Fruit fly (Drosophila melanogaster) whole organism, embryonic: ENCODE results near the gene CG43402.

Experiments
- Atf6 ChIP-seq: fragments of 200-800 bp; sonication (Bioruptor generic); IDR thresholded peaks from 2 replicates; pipeline ENCODE4 v1.3.6; 2022; ENCODE audit warnings: missing biosample characterization, missing genetic modification characterization
- CG10267 ChIP-seq: fragments of 200-800 bp; sonication (Bioruptor generic); optimal IDR thresholded peaks from 2 replicates; lab custom pipeline; 2018; ENCODE audit warnings: missing biosample characterization, mild to moderate bottlenecking, missing genetic modification characterization, moderate library complexity
- CG10654 ChIP-seq: fragments of 200-800 bp; sonication (Bioruptor generic); optimal IDR thresholded peaks from 2 replicates; lab custom pipeline; 2016; ENCODE audit warnings: missing biosample characterization, missing genetic modification characterization
- CG11085 ChIP-seq: fragments of 200-800 bp; sonication (Bioruptor generic); IDR thresholded peaks from 2 replicates; pipeline ENCODE4 v1.3.6; 2022; ENCODE audit warnings: missing biosample characterization, missing genetic modification characterization
- CG11695 ChIP-seq: fragments of 200-800 bp; sonication (Bioruptor generic); IDR thresholded peaks from 3 replicates; pipeline ENCODE4 v1.3.6; 2022; ENCODE audit warnings: missing biosample characterization, missing genetic modification characterization
- CG12219 ChIP-seq: fragments of 200-800 bp; sonication (Bioruptor generic); optimal IDR thresholded peaks from 3 replicates; lab custom pipeline; 2018; ENCODE audit warnings: missing biosample characterization, mild to moderate bottlenecking, missing genetic modification characterization
- CG12769 ChIP-seq: fragments of 200-800 bp; sonication (Bioruptor generic); optimal IDR thresholded peaks from 2 replicates; lab custom pipeline; 2019; ENCODE audit warnings: missing biosample characterization, mild to moderate bottlenecking, missing genetic modification characterization, moderate library complexity
- CG15696 ChIP-seq: fragments of 200-800 bp; sonication (Bioruptor generic); optimal IDR thresholded peaks from 2 replicates; lab custom pipeline; 2019; ENCODE audit warnings: missing biosample characterization, mild to moderate bottlenecking, missing genetic modification characterization, moderate library complexity
- CG16779 ChIP-seq: fragments of 200-800 bp; sonication (Bioruptor generic); IDR thresholded peaks from 2 replicates; pipeline ENCODE4 v1.3.6; 2022; ENCODE audit warnings: missing biosample characterization, missing genetic modification characterization
- CG16863 ChIP-seq: fragments of 200-800 bp; sonication (Bioruptor generic); optimal IDR thresholded peaks from 3 replicates; lab custom pipeline; 2016; ENCODE audit warnings: missing biosample characterization, missing genetic modification characterization
- CG17186 ChIP-seq: fragments of 200-800 bp; sonication (Bioruptor generic); optimal IDR thresholded peaks from 3 replicates; lab custom pipeline; 2017; ENCODE audit warnings: missing biosample characterization, missing genetic modification reagents, missing genetic modification characterization
- CG17912 ChIP-seq: fragments of 200-800 bp; sonication (Bioruptor generic); optimal IDR thresholded peaks from 2 replicates; lab custom pipeline; 2018; ENCODE audit warnings: missing biosample characterization, mild to moderate bottlenecking, missing genetic modification characterization
- CG18262 ChIP-seq: fragments of 200-800 bp; optimal IDR thresholded peaks from 3 replicates; lab custom pipeline; 2019; ENCODE audit warnings: missing biosample characterization, mild to moderate bottlenecking, missing genetic modification characterization, moderate library complexity
- CG2129 ChIP-seq: fragments of 200-800 bp; sonication (Bioruptor generic); IDR thresholded peaks from 2 replicates; pipeline ENCODE4 v1.3.6; 2022; ENCODE audit warnings: missing biosample characterization, missing genetic modification characterization; ENCODE audit not compliant: partially characterized antibody
- CG2678 ChIP-seq: fragments of 200-800 bp; sonication (Bioruptor generic); optimal IDR thresholded peaks from 3 replicates; lab custom pipeline; 2019; ENCODE audit warnings: missing biosample characterization, mild to moderate bottlenecking, missing genetic modification characterization, moderate library complexity
- CG2712 ChIP-seq: fragments of 200-800 bp; optimal IDR thresholded peaks from 3 replicates; lab custom pipeline; 2019; ENCODE audit warnings: missing biosample characterization, mild to moderate bottlenecking, missing genetic modification characterization, moderate library complexity
- CG2875 ChIP-seq: fragments of 200-800 bp; sonication (Bioruptor generic); optimal IDR thresholded peaks from 2 replicates; lab custom pipeline; 2017; ENCODE audit warnings: missing biosample characterization, mild to moderate bottlenecking, missing genetic modification characterization, missing genetic modification reagents
- CG2889 ChIP-seq: fragments of 200-800 bp; sonication (Bioruptor generic); IDR thresholded peaks from 3 replicates; pipeline ENCODE4 v1.3.6; 2022; ENCODE audit warnings: missing biosample characterization, missing genetic modification characterization
- CG32532 ChIP-seq: fragments of 200-800 bp; sonication (Bioruptor generic); IDR thresholded peaks from 2 replicates; pipeline ENCODE4 v1.3.6; 2022; ENCODE audit warnings: missing biosample characterization, missing genetic modification characterization
- CG3726 ChIP-seq: fragments of 200-800 bp; sonication (Bioruptor generic); IDR thresholded peaks from 3 replicates; pipeline ENCODE4, ENCODE4 v1.3.6; 2022; ENCODE audit warnings: missing biosample characterization, missing genetic modification characterization
- CG3838 ChIP-seq: fragments of 200-800 bp; sonication (Bioruptor generic); optimal IDR thresholded peaks from 3 replicates; lab custom pipeline; 2016; ENCODE audit warnings: missing biosample characterization, missing genetic modification characterization
- CG4424 ChIP-seq: fragments of 200-800 bp; sonication (Bioruptor generic); optimal IDR thresholded peaks from 3 replicates; lab custom pipeline; 2016; ENCODE audit warnings: missing biosample characterization, missing genetic modification characterization
- CG5180 ChIP-seq: fragments of 200-800 bp; sonication (Bioruptor generic); optimal IDR thresholded peaks from 3 replicates; lab custom pipeline; 2017; ENCODE audit warnings: missing biosample characterization, missing genetic modification characterization, mild to moderate bottlenecking, moderate library complexity, missing genetic modification reagents
- CG6654 ChIP-seq: fragments of 200-800 bp; sonication (Bioruptor generic); optimal IDR thresholded peaks from 2 replicates; lab custom pipeline; 2017; ENCODE audit warnings: missing biosample characterization, mild to moderate bottlenecking, missing genetic modification characterization
- CG8478 ChIP-seq: fragments of >200 bp; optimal IDR thresholded peaks from 2 replicates; lab custom pipeline; 2018
- CG8924 ChIP-seq: fragments of 200-800 bp; optimal IDR thresholded peaks from 3 replicates; lab custom pipeline; 2019; ENCODE audit warnings: missing biosample characterization, mild to moderate bottlenecking, missing genetic modification characterization, moderate library complexity
- CG9215 ChIP-seq: fragments of 200-800 bp; sonication (Bioruptor generic); IDR thresholded peaks from 2 replicates; pipeline ENCODE4 v1.3.6; 2022; ENCODE audit warnings: missing biosample characterization, missing genetic modification characterization
- CG9727 ChIP-seq: fragments of 200-800 bp; sonication (Bioruptor generic); optimal IDR thresholded peaks from 3 replicates; lab custom pipeline; 2017; ENCODE audit warnings: missing biosample characterization, mild to moderate bottlenecking, missing genetic modification characterization
- CHES-1-like ChIP-seq: fragments of 200-800 bp; sonication (Bioruptor generic); optimal IDR thresholded peaks from 2 replicates; lab custom pipeline; 2016; ENCODE audit warnings: missing biosample characterization, missing genetic modification characterization
- E2f1 ChIP-seq: fragments of 200-800 bp; sonication (Bioruptor generic); IDR thresholded peaks from 2 replicates; pipeline ENCODE4 v1.3.6; 2022; ENCODE audit warnings: missing biosample characterization, missing genetic modification characterization
- Fer1 ChIP-seq: fragments of 200-800 bp; sonication (Bioruptor generic); optimal IDR thresholded peaks from 2 replicates; lab custom pipeline; 2017; ENCODE audit warnings: missing biosample characterization, mild to moderate bottlenecking, missing genetic modification characterization
- MESR4 ChIP-seq: fragments of 200-800 bp; sonication (Bioruptor generic); optimal IDR thresholded peaks from 2 replicates; lab custom pipeline; 2018; ENCODE audit warnings: missing biosample characterization, mild to moderate bottlenecking, missing genetic modification characterization, moderate library complexity
- Mad ChIP-seq: fragments of 200-800 bp; sonication (Bioruptor generic); optimal IDR thresholded peaks from 2 replicates; lab custom pipeline; 2016; ENCODE audit warnings: missing biosample characterization, missing genetic modification characterization
- PHDP ChIP-seq: fragments of 200-800 bp; sonication (Bioruptor generic); optimal IDR thresholded peaks from 3 replicates; lab custom pipeline; 2018; ENCODE audit warnings: missing biosample characterization, mild to moderate bottlenecking, missing genetic modification characterization, moderate library complexity
- Pdp1 ChIP-seq, 2 experiments: fragments of 200-800 bp; sonication (Bioruptor generic); optimal IDR thresholded peaks; 3 replicates each; lab custom pipeline; 2016; ENCODE audit warnings: missing biosample characterization in 2 of 2, missing genetic modification characterization in 2 of 2, mild to moderate bottlenecking in 1 of 2, moderate library complexity in 1 of 2
- ac ChIP-seq: fragments of 200-800 bp; sonication (Bioruptor generic); optimal IDR thresholded peaks from 3 replicates; lab custom pipeline; 2017; ENCODE audit warnings: missing biosample characterization, mild to moderate bottlenecking, missing genetic modification characterization
- chm ChIP-seq: fragments of 200-800 bp; sonication (Bioruptor generic); IDR thresholded peaks from 2 replicates; pipeline ENCODE4 v1.3.6; 2022; ENCODE audit warnings: missing biosample characterization, missing genetic modification characterization
- croc ChIP-seq: fragments of 200-800 bp; sonication (Bioruptor generic); conservative IDR thresholded peaks from 3 replicates; pipeline ENCODE4 v1.3.6; 2022; ENCODE audit warnings: missing biosample characterization, missing genetic modification characterization
- da ChIP-seq: fragments of 200-800 bp; sonication (Bioruptor generic); optimal IDR thresholded peaks from 2 replicates; lab custom pipeline; 2016; ENCODE audit warnings: missing biosample characterization, missing genetic modification characterization
- esg ChIP-seq: fragments of 200-800 bp; sonication (Bioruptor generic); conservative IDR thresholded peaks from 2 replicates; pipeline ENCODE4 v1.3.6; 2022; ENCODE audit warnings: missing biosample characterization, missing genetic modification characterization
- gce ChIP-seq: fragments of 200-800 bp; sonication (Bioruptor generic); IDR thresholded peaks from 3 replicates; pipeline ENCODE4 v1.3.6; 2022; ENCODE audit warnings: missing biosample characterization, missing genetic modification characterization
- gro ChIP-seq: fragments of 200-800 bp; sonication (Bioruptor generic); optimal IDR thresholded peaks from 2 replicates; lab custom pipeline; 2016; ENCODE audit warnings: missing biosample characterization, missing genetic modification characterization
- jing ChIP-seq: fragments of 200-800 bp; sonication (Bioruptor generic); optimal IDR thresholded peaks from 2 replicates; lab custom pipeline; 2018; ENCODE audit warnings: missing biosample characterization, mild to moderate bottlenecking, missing genetic modification characterization
- luna ChIP-seq: fragments of 200-800 bp; sonication (Bioruptor generic); optimal IDR thresholded peaks from 2 replicates; lab custom pipeline; 2016; ENCODE audit warnings: missing biosample characterization, missing genetic modification characterization
- mirr ChIP-seq: fragments of 200-800 bp; sonication (Bioruptor generic); optimal IDR thresholded peaks from 3 replicates; lab custom pipeline; 2018; ENCODE audit warnings: missing biosample characterization, mild to moderate bottlenecking, missing genetic modification characterization
- nmo ChIP-seq: fragments of 200-800 bp; sonication (Bioruptor generic); optimal IDR thresholded peaks from 2 replicates; lab custom pipeline; 2018; ENCODE audit warnings: missing biosample characterization, mild to moderate bottlenecking, missing genetic modification characterization, moderate library complexity
- run ChIP-seq: fragments of 200-800 bp; sonication (Bioruptor generic); optimal IDR thresholded peaks from 3 replicates; lab custom pipeline; 2018; ENCODE audit warnings: missing biosample characterization, mild to moderate bottlenecking, missing genetic modification characterization
- scrt ChIP-seq: fragments of 200-800 bp; sonication (Bioruptor generic); optimal IDR thresholded peaks from 2 replicates; lab custom pipeline; 2018; ENCODE audit warnings: missing biosample characterization, mild to moderate bottlenecking, missing genetic modification characterization, moderate library complexity
- sug ChIP-seq: fragments of 200-800 bp; optimal IDR thresholded peaks from 2 replicates; lab custom pipeline; 2019; ENCODE audit warnings: missing biosample characterization, mild to moderate bottlenecking, missing genetic modification characterization, moderate library complexity
- twi ChIP-seq: fragments of 200-800 bp; optimal IDR thresholded peaks from 2 replicates; lab custom pipeline; 2019; ENCODE audit warnings: missing biosample characterization, mild to moderate bottlenecking, missing genetic modification characterization, moderate library complexity
- wek ChIP-seq: fragments of 200-800 bp; sonication (Bioruptor generic); optimal IDR thresholded peaks from 3 replicates; lab custom pipeline; 2018; ENCODE audit warnings: missing biosample characterization, mild to moderate bottlenecking, missing genetic modification characterization, moderate library complexity
- zf30C ChIP-seq: fragments of 200-800 bp; sonication (Bioruptor generic); optimal IDR thresholded peaks from 3 replicates; lab custom pipeline; 2018; ENCODE audit warnings: missing biosample characterization, mild to moderate bottlenecking, missing genetic modification characterization

The CG43402 gene

DNA sequence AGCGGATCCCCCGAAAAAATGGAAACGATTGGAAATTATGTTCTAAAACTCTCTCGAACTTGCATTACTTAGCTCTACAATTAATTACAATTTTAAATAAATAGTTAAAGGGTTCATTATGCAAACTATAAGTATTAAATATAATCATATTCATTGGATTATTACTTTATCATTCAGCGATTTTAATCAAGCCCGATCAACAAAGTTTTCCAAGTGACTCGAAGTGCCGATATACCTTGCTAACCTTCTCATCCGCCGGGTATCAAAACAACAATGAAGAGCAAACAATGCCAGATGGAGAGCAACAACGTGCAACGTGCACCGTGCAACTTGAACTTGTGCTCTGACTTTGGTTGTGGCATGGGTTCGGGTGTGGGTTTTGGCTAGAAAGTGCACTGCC lies 13.9 kb downstream of the CG43402 start:
- TF ChIP-seq CG11085 (GFP tag; lab: Robert Waterston, UW) (no peak), E2f1 (no peak), gro (no peak), MESR4 (GFP tag; lab: Kevin White, UChicago) (no peak), Pdp1 (GFP tag; optimal IDR thresholded peaks at IDR 0.05; lab: Kevin White, UChicago) (no peak), zf30C (GFP tag; lab: Kevin White, UChicago) (no peak), esg (peak; percentile 20; the same call in 1 of the 2 replicates), wek (GFP tag; lab: Kevin White, UChicago) (no peak), CG4424 (GFP tag; lab: Kevin White, UChicago) (peak; percentile 80), CG17912 (GFP tag; lab: Kevin White, UChicago) (no peak), CG32532 (GFP tag; lab: Robert Waterston, UW) (no peak), CG17186 (GFP tag; lab: Kevin White, UChicago) (no peak), CG6654 (GFP tag; lab: Kevin White, UChicago) (peak; percentile 21), CG12769 (tag; lab: Kevin White, UChicago) (no peak), jing (GFP tag; lab: Kevin White, UChicago) (no peak), CG3838 (GFP tag; lab: Kevin White, UChicago) (no peak), Atf6 (GFP tag; lab: Robert Waterston, UW) (no peak), croc (peak; percentile 67), ac (GFP tag; lab: Kevin White, UChicago) (peak; percentile 20), sug (tag; lab: Kevin White, UChicago) (no peak), CG9215 (GFP tag; lab: Robert Waterston, UW) (no peak), CG12219 (GFP tag; lab: Kevin White, UChicago) (peak; percentile 27), chm (GFP tag; lab: Robert Waterston, UW) (peak; percentile 86; the same call in 1 of the 2 replicates), CHES-1-like (no peak), CG3726 (GFP tag; lab: Robert Waterston, UW) (no peak), CG15696 (tag; lab: Kevin White, UChicago) (peak; percentile 80), luna (GFP tag; lab: Kevin White, UChicago) (no peak), CG10267 (tag; lab: Kevin White, UChicago) (peak; percentile 77), CG2712 (peak; percentile 89), twi (tag; lab: Kevin White, UChicago) (peak; percentile 82), CG8478 (no peak), gce (peak; percentile 58; the same call in 1 of the 3 replicates), nmo (GFP tag; lab: Kevin White, UChicago) (peak; percentile 68), CG16779 (no peak), CG11695 (GFP tag; lab: Robert Waterston, UW) (peak; percentile 55; the same call in 1 of the 3 replicates), Fer1 (GFP tag; lab: Kevin White, UChicago) (no peak), CG16863 (GFP tag; lab: Kevin White, UChicago) (no peak), da (GFP tag; lab: Kevin White, UChicago) (no peak), Mad (GFP tag; lab: Kevin White, UChicago) (no peak), CG2875 (peak; percentile 65), PHDP (peak; percentile 33), CG2889 (no peak), CG8924 (peak; percentile 65), CG2678 (tag; lab: Kevin White, UChicago) (peak; percentile 55), CG5180 (peak; percentile 18), scrt (GFP tag; lab: Kevin White, UChicago) (no peak), CG9727 (GFP tag; lab: Kevin White, UChicago) (peak; percentile 72), CG10654 (GFP tag; lab: Kevin White, UChicago) (peak; percentile 46), CG18262 (tag; lab: Kevin White, UChicago) (peak; percentile 88), run (tag; lab: Kevin White, UChicago) (no peak), CG2129 (GFP tag; lab: Robert Waterston, UW) (no peak), mirr (no peak)
